Worm (Caenorhabditis elegans) whole organism, L4 larva: Measurements from ENCODE around the gene fbxa-88.

Experiments used
- D1046.2 ChIP-seq: fragments of 200-800 bp; sonication (Bioruptor generic); IDR thresholded peaks from 2 replicates; pipeline ENCODE4 v1.3.6; 2022; ENCODE audit warnings: missing genetic modification characterization, missing compliant biosample characterization
- F10B5.3 ChIP-seq: sonication (generic microtip); optimal IDR thresholded peaks from 2 replicates; lab custom pipeline; 2016; ENCODE audit warnings: mild to moderate bottlenecking, missing genetic modification characterization, missing compliant biosample characterization
- F26F4.8 ChIP-seq: fragments of 200-800 bp; sonication (Bioruptor generic); conservative IDR thresholded peaks from 2 replicates; pipeline ENCODE4 v1.3.6; 2022; ENCODE audit warnings: missing genetic modification characterization, missing compliant biosample characterization
- F49E8.2 ChIP-seq: sonication (generic microtip); optimal IDR thresholded peaks from 2 replicates; lab custom pipeline; 2016; ENCODE audit warnings: missing compliant biosample characterization, mild to moderate bottlenecking, missing genetic modification characterization, borderline replicate concordance
- T20F7.1 ChIP-seq: fragments of 200-800 bp; sonication (Bioruptor generic); optimal IDR thresholded peaks from 2 replicates; lab custom pipeline; 2018; ENCODE audit warnings: mild to moderate bottlenecking, missing genetic modification characterization, missing compliant biosample characterization
- Y105C5A.15 ChIP-seq: fragments of 200-800 bp; sonication (Bioruptor generic); IDR thresholded peaks from 2 replicates; pipeline ENCODE4 v1.3.6; 2022; ENCODE audit warnings: missing genetic modification characterization, missing compliant biosample characterization
- Y5F2A.4 ChIP-seq: fragments of 200-800 bp; sonication (Bioruptor generic); optimal IDR thresholded peaks from 2 replicates; lab custom pipeline; 2018; ENCODE audit warnings: mild to moderate bottlenecking, missing genetic modification characterization, missing compliant biosample characterization
- ama-1 ChIP-seq: fragments of 150-350 bp; optimal IDR thresholded peaks from 2 replicates; lab custom pipeline; 2014; ENCODE audit warnings: inconsistent platforms, mixed read lengths
- attf-4 ChIP-seq: sonication (generic microtip); optimal IDR thresholded peaks from 3 replicates; lab custom pipeline; 2017; ENCODE audit warnings: missing biosample characterization, missing genetic modification characterization
- ctbp-1 ChIP-seq: fragments of 200-800 bp; sonication (Bioruptor generic); IDR thresholded peaks from 2 replicates; pipeline ENCODE4 v1.3.6; 2022; ENCODE audit warnings: missing genetic modification reagents, missing genetic modification characterization, missing compliant biosample characterization
- daf-12 ChIP-seq: fragments of 150-350 bp; optimal IDR thresholded peaks from 2 replicates; lab custom pipeline; 2014; ENCODE audit warnings: missing biosample characterization, missing genetic modification reagents, missing genetic modification characterization
- daf-16 ChIP-seq, 3 experiments: sonication (generic microtip); optimal IDR thresholded peaks; 2 replicates each; lab custom pipeline; 2016 to 2017; ENCODE audit warnings: missing genetic modification characterization in 3 of 3, missing genetic modification reagents in 3 of 3, mild to moderate bottlenecking in 2 of 3, missing compliant biosample characterization in 2 of 3, missing biosample characterization in 1 of 3, moderate library complexity in 1 of 3
- daf-19 ChIP-seq: fragments of 200-800 bp; sonication (Bioruptor generic); conservative IDR thresholded peaks from 2 replicates; pipeline ENCODE4 v1.3.6; 2022; ENCODE audit warnings: missing genetic modification characterization, missing compliant biosample characterization
- dmd-8 ChIP-seq: fragments of 200-800 bp; sonication (Bioruptor generic); IDR thresholded peaks from 2 replicates; pipeline ENCODE4 v1.3.6; 2022; ENCODE audit warnings: missing genetic modification characterization, missing compliant biosample characterization
- egl-43 ChIP-seq: fragments of 200-800 bp; sonication (Bioruptor generic); IDR thresholded peaks from 2 replicates; pipeline ENCODE4 v1.3.6; 2022; ENCODE audit warnings: missing genetic modification reagents, missing genetic modification characterization, missing compliant biosample characterization
- fkh-10 ChIP-seq: fragments of 150-350 bp; optimal IDR thresholded peaks from 2 replicates; lab custom pipeline; 2014; ENCODE audit warnings: missing biosample characterization, missing genetic modification reagents, missing genetic modification characterization
- gei-8 ChIP-seq: fragments of 200-800 bp; sonication (Bioruptor generic); optimal IDR thresholded peaks from 2 replicates; lab custom pipeline; 2018; ENCODE audit warnings: mild to moderate bottlenecking, missing genetic modification characterization, missing compliant biosample characterization
- hlh-11 ChIP-seq: fragments of 200-800 bp; sonication (Bioruptor generic); optimal IDR thresholded peaks from 2 replicates; lab custom pipeline; 2018; ENCODE audit warnings: mild to moderate bottlenecking, missing genetic modification characterization, missing compliant biosample characterization
- hmg-1.1 ChIP-seq: fragments of 200-800 bp; sonication (Bioruptor generic); IDR thresholded peaks from 2 replicates; pipeline ENCODE4 v1.3.6; 2022; ENCODE audit warnings: missing genetic modification reagents, missing genetic modification characterization, missing compliant biosample characterization
- jun-1 ChIP-seq: fragments of 150-350 bp; optimal IDR thresholded peaks from 2 replicates; lab custom pipeline; 2014; ENCODE audit warnings: missing biosample characterization, missing genetic modification reagents, missing genetic modification characterization
- lin-13 ChIP-seq: fragments of 150-350 bp; optimal IDR thresholded peaks from 2 replicates; lab custom pipeline; 2014; ENCODE audit warnings: missing biosample characterization, missing genetic modification reagents, missing genetic modification characterization
- lin-15B ChIP-seq: fragments of 150-350 bp; sonication (generic microtip); optimal IDR thresholded peaks from 3 replicates; lab custom pipeline; 2014; ENCODE audit warnings: missing biosample characterization, missing genetic modification characterization
- lin-29 ChIP-seq: fragments of 200-800 bp; sonication (Bioruptor generic); IDR thresholded peaks from 2 replicates; pipeline ENCODE4 v1.3.6; 2022; ENCODE audit warnings: missing genetic modification reagents, missing genetic modification characterization, missing compliant biosample characterization
- madf-9 ChIP-seq: fragments of 200-800 bp; sonication (Bioruptor generic); conservative IDR thresholded peaks from 2 replicates; pipeline ENCODE4 v1.3.6; 2022; ENCODE audit warnings: missing genetic modification reagents, missing genetic modification characterization, missing compliant biosample characterization
- mdl-1 ChIP-seq, 2 experiments: fragments of 150-350 bp in 1 of 2; sonication (generic microtip) in 1 of 2; optimal IDR thresholded peaks; 2 replicates each; lab custom pipeline; 2014 to 2017; ENCODE audit warnings: missing biosample characterization in 2 of 2, missing genetic modification characterization in 2 of 2
- mxl-2 ChIP-seq: fragments of 200-800 bp; sonication (Bioruptor generic); conservative IDR thresholded peaks from 2 replicates; pipeline ENCODE4 v1.3.6; 2022; ENCODE audit warnings: missing genetic modification reagents, missing genetic modification characterization, missing compliant biosample characterization
- mxl-3 ChIP-seq: fragments of 200-800 bp; sonication (Bioruptor generic); optimal IDR thresholded peaks from 2 replicates; lab custom pipeline; 2018; ENCODE audit warnings: mild to moderate bottlenecking, missing genetic modification characterization, missing compliant biosample characterization
- nhr-10 ChIP-seq: fragments of 150-350 bp; optimal IDR thresholded peaks from 2 replicates; lab custom pipeline; 2014; ENCODE audit warnings: missing biosample characterization, missing genetic modification characterization
- nhr-111 ChIP-seq: fragments of 200-800 bp; sonication (Bioruptor generic); optimal IDR thresholded peaks from 2 replicates; lab custom pipeline; 2018; ENCODE audit warnings: mild to moderate bottlenecking, missing genetic modification characterization, missing compliant biosample characterization
- nhr-25 ChIP-seq: sonication (generic microtip); optimal IDR thresholded peaks from 2 replicates; lab custom pipeline; 2017; ENCODE audit warnings: missing genetic modification characterization, mild to moderate bottlenecking, missing compliant biosample characterization, antibody characterized with exemption, moderate library complexity, borderline replicate concordance; ENCODE audit not compliant: insufficient read depth
- nhr-28 ChIP-seq: fragments of 150-350 bp; optimal IDR thresholded peaks from 2 replicates; lab custom pipeline; 2014; ENCODE audit warnings: missing biosample characterization, missing genetic modification characterization
- nhr-42 ChIP-seq: fragments of 200-800 bp; sonication (Bioruptor generic); IDR thresholded peaks from 2 replicates; pipeline ENCODE4 v1.3.6; 2022; ENCODE audit warnings: missing genetic modification characterization, missing compliant biosample characterization
- nhr-48 ChIP-seq: sonication (generic microtip); optimal IDR thresholded peaks from 2 replicates; lab custom pipeline; 2016; ENCODE audit warnings: mild to moderate bottlenecking, missing genetic modification characterization, missing compliant biosample characterization
- nhr-76 ChIP-seq: fragments of 150-350 bp; optimal IDR thresholded peaks from 2 replicates; lab custom pipeline; 2014; ENCODE audit warnings: missing biosample characterization, missing genetic modification characterization
- pha-4 ChIP-seq, 2 experiments: fragments of 150-350 bp in 1 of 2; fragments of 200-800 bp in 1 of 2; sonication (Bioruptor generic) in 1 of 2; IDR thresholded peaks in 1 of 2; optimal IDR thresholded peaks in 1 of 2; 2 replicates each; pipeline versions ENCODE4 v1.3.6 to Lab custom; 2014 to 2022; ENCODE audit warnings: missing genetic modification characterization in 2 of 2, missing genetic modification reagents in 2 of 2, missing biosample characterization in 1 of 2, missing compliant biosample characterization in 1 of 2
- php-3 ChIP-seq: fragments of 200-800 bp; sonication (Bioruptor generic); IDR thresholded peaks from 2 replicates; pipeline ENCODE4 v1.3.6; 2022; ENCODE audit warnings: missing genetic modification reagents, missing genetic modification characterization, missing compliant biosample characterization
- pqm-1 ChIP-seq: sonication (generic microtip); optimal IDR thresholded peaks from 2 replicates; lab custom pipeline; 2017; ENCODE audit warnings: missing biosample characterization, missing genetic modification characterization
- saeg-2 ChIP-seq: fragments of 200-800 bp; sonication (Bioruptor generic); IDR thresholded peaks from 2 replicates; pipeline ENCODE4 v1.3.6; 2022; ENCODE audit warnings: missing genetic modification reagents, missing genetic modification characterization, missing compliant biosample characterization
- sdz-12 ChIP-seq: fragments of 200-800 bp; sonication (Bioruptor generic); optimal IDR thresholded peaks from 2 replicates; lab custom pipeline; 2018; ENCODE audit warnings: mild to moderate bottlenecking, missing genetic modification characterization, missing compliant biosample characterization
- skn-1 ChIP-seq: fragments of 150-350 bp; optimal IDR thresholded peaks from 2 replicates; lab custom pipeline; 2014; ENCODE audit warnings: missing biosample characterization, missing genetic modification characterization
- snpc-1.2 ChIP-seq: fragments of 200-800 bp; sonication (Bioruptor generic); IDR thresholded peaks from 2 replicates; pipeline ENCODE4 v1.3.6; 2022; ENCODE audit warnings: missing genetic modification reagents, missing genetic modification characterization, missing compliant biosample characterization
- spr-1 ChIP-seq: sonication (generic microtip); optimal IDR thresholded peaks from 2 replicates; lab custom pipeline; 2016; ENCODE audit warnings: mild to moderate bottlenecking, missing genetic modification characterization, missing compliant biosample characterization
- spr-3 ChIP-seq: fragments of 200-800 bp; sonication (Bioruptor generic); optimal IDR thresholded peaks from 2 replicates; lab custom pipeline; 2018; ENCODE audit warnings: mild to moderate bottlenecking, missing genetic modification characterization, missing compliant biosample characterization
- zag-1 ChIP-seq: fragments of 150-350 bp; optimal IDR thresholded peaks from 2 replicates; lab custom pipeline; 2014; ENCODE audit warnings: missing biosample characterization, missing genetic modification characterization
- zip-11 ChIP-seq: fragments of 200-800 bp; sonication (Bioruptor generic); IDR thresholded peaks from 2 replicates; pipeline ENCODE4 v1.3.6; 2022; ENCODE audit warnings: missing genetic modification characterization, missing compliant biosample characterization
- zip-2 ChIP-seq: fragments of 150-350 bp; optimal IDR thresholded peaks from 2 replicates; lab custom pipeline; 2014; ENCODE audit warnings: missing biosample characterization, missing genetic modification characterization
- ztf-11 ChIP-seq: fragments of 150-350 bp; optimal IDR thresholded peaks from 2 replicates; lab custom pipeline; 2014; ENCODE audit warnings: missing biosample characterization, missing genetic modification characterization
- ztf-7 ChIP-seq: fragments of 150-350 bp; optimal IDR thresholded peaks from 2 replicates; lab custom pipeline; 2014; ENCODE audit warnings: missing biosample characterization, missing genetic modification characterization

The fbxa-88 gene

DNA sequence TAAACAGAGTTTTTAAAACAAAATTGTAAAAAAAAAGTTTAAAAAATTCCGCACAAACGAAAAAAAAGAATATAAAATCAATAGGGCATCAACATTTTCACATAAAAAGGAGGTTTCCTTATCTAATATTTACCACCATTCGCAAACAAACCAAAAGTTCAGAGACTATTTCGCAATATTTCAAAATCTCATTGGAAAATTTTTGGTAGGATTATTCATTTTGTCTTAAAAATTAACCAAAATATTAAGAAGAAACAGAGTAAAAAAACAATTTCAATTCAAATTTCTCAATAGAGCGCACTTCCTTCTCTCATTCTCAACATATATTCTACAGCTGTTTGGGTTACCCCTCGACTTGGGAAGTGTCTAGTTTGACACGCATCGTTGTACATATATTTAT lies 17.2 kb upstream of the fbxa-88 start (continued):
- no peak for TF ChIP-seq lin-29 (GFP tag; lab: Robert Waterston, UW)
- TF ChIP-seq zip-11 (GFP tag; lab: Robert Waterston, UW), result no peak
- TF ChIP-seq gei-8 (GFP tag; lab: Kevin White, UChicago), result no peak
- TF ChIP-seq nhr-48 (tag; lab: Kevin White, UChicago), result no peak
- TF ChIP-seq Y5F2A.4 (GFP tag; lab: Kevin White, UChicago), result no peak
- no peak for TF ChIP-seq pha-4 (GFP tag; IDR thresholded peaks at IDR 0.05; lab: Robert Waterston, UW)
- TF ChIP-seq pha-4 (tag; optimal IDR thresholded peaks at IDR 0.05; lab: Kevin White, UChicago), result peak; percentile 19
- TF ChIP-seq madf-9 (GFP tag; lab: Robert Waterston, UW), result no peak
- peak; percentile 37 for TF ChIP-seq nhr-28 (tag; lab: Kevin White, UChicago)
- TF ChIP-seq ztf-7 (tag; lab: Kevin White, UChicago), result peak; percentile 30
- TF ChIP-seq mxl-3 (GFP tag; lab: Kevin White, UChicago), result no peak
- TF ChIP-seq mdl-1 (tag; optimal IDR thresholded peaks at IDR 0.05; lab: Kevin White, UChicago), result no peak
- no peak for TF ChIP-seq mxl-2 (GFP tag; lab: Robert Waterston, UW)
- no peak for TF ChIP-seq ztf-11 (tag; lab: Kevin White, UChicago)
- no peak for TF ChIP-seq nhr-111
- TF ChIP-seq zag-1, result no peak
- TF ChIP-seq lin-15B (tag; lab: Kevin White, UChicago), result no peak
- TF ChIP-seq daf-16 (GFP tag; optimal IDR thresholded peaks at IDR 0.05; lab: Kevin White, UChicago), result no peak
- peak; percentile 73 for TF ChIP-seq daf-16 (tag; optimal IDR thresholded peaks at IDR 0.05; lab: Kevin White, UChicago)
- no peak for TF ChIP-seq daf-19 (GFP tag; lab: Robert Waterston, UW)
- TF ChIP-seq pqm-1 (tag; lab: Kevin White, UChicago), result peak; percentile 22
- no peak for TF ChIP-seq lin-13 (GFP tag; lab: Kevin White, UChicago)
- no peak for TF ChIP-seq attf-4
- no peak for TF ChIP-seq T20F7.1
- TF ChIP-seq hmg-1.1 (GFP tag; lab: Robert Waterston, UW), result no peak
- no peak for TF ChIP-seq saeg-2 (GFP tag; lab: Robert Waterston, UW)
- no peak for TF ChIP-seq snpc-1.2 (GFP tag; lab: Robert Waterston, UW)
- no peak for TF ChIP-seq php-3 (GFP tag; lab: Robert Waterston, UW)
- no peak for TF ChIP-seq spr-1 (tag; lab: Kevin White, UChicago)
- TF ChIP-seq fkh-10 (GFP tag; lab: Kevin White, UChicago), result no peak
- no peak for TF ChIP-seq F49E8.2
- TF ChIP-seq nhr-25 (tag; lab: Kevin White, UChicago), result no peak
- no peak for TF ChIP-seq jun-1 (tag; lab: Kevin White, UChicago)
- peak; percentile 90 for TF ChIP-seq zip-2 (tag; lab: Kevin White, UChicago)

DNA sequence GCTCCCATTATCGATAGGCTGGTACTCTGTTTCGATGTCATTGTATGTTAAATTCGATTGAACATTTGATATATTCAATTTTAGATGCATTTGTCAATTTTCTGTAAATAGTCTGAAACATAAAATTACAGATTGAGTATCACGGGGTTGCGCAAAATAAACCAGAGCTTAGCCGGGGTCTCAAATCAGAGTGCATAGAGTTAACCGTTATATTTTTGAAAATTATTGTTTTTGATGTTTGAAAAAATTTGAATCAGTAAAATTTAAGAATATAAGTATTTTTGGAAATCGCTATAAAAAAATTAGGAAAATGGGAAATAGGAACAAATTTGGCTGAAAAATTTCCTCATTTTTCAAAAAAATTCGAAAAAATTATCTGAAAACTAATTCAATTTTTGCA lies 16.7 kb upstream of the fbxa-88 start, which contains the start of gene F10A3.17:
Gene F10A3.17 (minus strand): TSS at position 101 of the 400 bp plus-strand sequence.
- TF ChIP-seq nhr-42 (no peak), Y105C5A.15 (GFP tag; lab: Robert Waterston, UW) (no peak), sdz-12 (GFP tag; lab: Kevin White, UChicago) (no peak), dmd-8 (GFP tag; lab: Robert Waterston, UW) (no peak), skn-1 (no peak), F10B5.3 (no peak), D1046.2 (GFP tag; lab: Robert Waterston, UW) (no peak), daf-12 (tag; lab: Kevin White, UChicago) (no peak), nhr-10 (tag; lab: Kevin White, UChicago) (no peak), spr-3 (GFP tag; lab: Kevin White, UChicago) (no peak), hlh-11 (no peak), fkh-10 (GFP tag; lab: Kevin White, UChicago) (no peak), ctbp-1 (GFP tag; lab: Robert Waterston, UW) (no peak), daf-19 (GFP tag; lab: Robert Waterston, UW) (no peak), php-3 (GFP tag; lab: Robert Waterston, UW) (no peak), ama-1 (lab: Kevin White, UChicago) (no peak), nhr-76 (tag; lab: Kevin White, UChicago) (no peak), egl-43 (GFP tag; lab: Robert Waterston, UW) (no peak), zip-11 (GFP tag; lab: Robert Waterston, UW) (no peak), F26F4.8 (GFP tag; lab: Robert Waterston, UW) (no peak)
